Worm (Caenorhabditis elegans) whole organism, L1 larva: ENCODE measurements around the gene F11A10.5.

Experiments
- hlh-17 ChIP-seq: fragments of 200-800 bp; sonication (Bioruptor generic); optimal IDR thresholded peaks from 2 replicates; lab custom pipeline; 2018; ENCODE audit warnings: missing genetic modification characterization, mild to moderate bottlenecking, missing compliant biosample characterization, moderate library complexity, borderline replicate concordance
- lin-13 ChIP-seq: fragments of 150-350 bp; optimal IDR thresholded peaks from 2 replicates; lab custom pipeline; 2014; ENCODE audit warnings: missing biosample characterization, missing genetic modification reagents, missing genetic modification characterization
- lin-39 ChIP-seq: fragments of 150-350 bp; optimal IDR thresholded peaks from 2 replicates; lab custom pipeline; 2014; ENCODE audit warnings: missing biosample characterization, missing genetic modification reagents, missing genetic modification characterization
- sup-37 ChIP-seq: fragments of 200-800 bp; sonication (Bioruptor generic); optimal IDR thresholded peaks from 2 replicates; lab custom pipeline; 2018; ENCODE audit warnings: mild to moderate bottlenecking, missing genetic modification characterization, missing compliant biosample characterization

- TF ChIP-seq hlh-17 (GFP tag; lab: Kevin White, UChicago) (no peak), lin-39 (tag; lab: Kevin White, UChicago) (no peak), lin-13 (GFP tag; lab: Kevin White, UChicago) (no peak), sup-37 (GFP tag; lab: Kevin White, UChicago) (no peak)
These were observed 48.8 kb upstream of the F11A10.5 start for ce11 chrIV:12044844-12045738.
